Worm (Caenorhabditis elegans) whole organism, L4 larva: Measurements from ENCODE around the gene rpn-5.

Experiments
- nhr-6 ChIP-seq: fragments of 150-350 bp; optimal IDR thresholded peaks from 2 replicates; lab custom pipeline; 2014; ENCODE audit warnings: missing biosample characterization, missing genetic modification characterization
- snpc-4 ChIP-seq: fragments of 150-350 bp; optimal IDR thresholded peaks from 2 replicates; lab custom pipeline; 2014; ENCODE audit warnings: missing biosample characterization, missing genetic modification characterization

- TF ChIP-seq nhr-6 (no peak), snpc-4 (tag; lab: Kevin White, UChicago) (no peak)
These were observed 29.5 kb upstream of the rpn-5 start, which contains the start of gene ttr-41 for ce11 chrII:4727769-4728168.
